Worm (Caenorhabditis elegans) whole organism, L4 larva: ENCODE data around the gene zip-12.

ENCODE experiments used
- dmd-8 ChIP-seq: fragments of 200-800 bp; sonication (Bioruptor generic); IDR thresholded peaks from 2 replicates; pipeline ENCODE4 v1.3.6; 2022; ENCODE audit warnings: missing genetic modification characterization, missing compliant biosample characterization
- fos-1 ChIP-seq: fragments of 150-350 bp; optimal IDR thresholded peaks from 2 replicates; lab custom pipeline; 2014; ENCODE audit warnings: missing biosample characterization, missing genetic modification characterization
- jun-1 ChIP-seq: fragments of 150-350 bp; optimal IDR thresholded peaks from 2 replicates; lab custom pipeline; 2014; ENCODE audit warnings: missing biosample characterization, missing genetic modification reagents, missing genetic modification characterization
- lim-7 ChIP-seq: fragments of 200-800 bp; sonication (Bioruptor generic); IDR thresholded peaks from 2 replicates; pipeline ENCODE4 v1.3.6; 2022; ENCODE audit warnings: missing genetic modification characterization, missing compliant biosample characterization
- nhr-237 ChIP-seq: sonication (generic microtip); optimal IDR thresholded peaks from 2 replicates; lab custom pipeline; 2017; ENCODE audit warnings: missing biosample characterization, missing genetic modification characterization
- nhr-25 ChIP-seq: sonication (generic microtip); optimal IDR thresholded peaks from 2 replicates; lab custom pipeline; 2017; ENCODE audit warnings: missing genetic modification characterization, mild to moderate bottlenecking, missing compliant biosample characterization, antibody characterized with exemption, moderate library complexity, borderline replicate concordance; ENCODE audit not compliant: insufficient read depth
- unc-62 ChIP-seq, 3 experiments: fragments of 150-350 bp in 1 of 3; sonication (generic microtip); optimal IDR thresholded peaks in 2 of 3; peaks in 1 of 3; 1 replicate in 1 of 3; 2 replicates in 2 of 3; lab custom pipeline; 2014 to 2017; ENCODE audit warnings: missing biosample characterization in 3 of 3, missing genetic modification characterization in 3 of 3, missing genetic modification reagents in 3 of 3, missing genotype in 1 of 3

DNA sequence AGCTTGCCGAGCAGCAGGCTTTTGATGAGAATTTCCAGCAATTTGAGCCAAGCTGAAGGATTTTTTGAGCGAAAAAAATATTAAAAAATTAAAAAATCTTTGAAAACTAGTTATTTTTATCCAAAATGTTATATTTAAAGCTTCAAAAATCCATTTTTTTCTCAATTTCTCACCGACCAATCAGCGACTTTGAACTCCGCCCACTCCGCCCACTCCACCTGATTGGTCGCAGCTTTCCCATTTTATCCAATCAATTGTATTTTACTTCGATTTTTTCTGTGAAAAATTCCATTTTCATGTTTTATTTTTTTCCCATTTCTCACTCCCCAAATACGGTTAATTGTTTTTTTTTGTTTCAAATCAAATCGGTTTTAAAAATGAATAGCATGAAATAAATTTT, 17.2 kb downstream of the zip-12 start:
- no peak for TF ChIP-seq fos-1
- no peak for TF ChIP-seq lim-7 (GFP tag; lab: Robert Waterston, UW)
- no peak for TF ChIP-seq jun-1 (tag; lab: Kevin White, UChicago)
- TF ChIP-seq dmd-8 (GFP tag; lab: Robert Waterston, UW) = no peak
- no peak for TF ChIP-seq nhr-237 (tag; lab: Kevin White, UChicago)
- TF ChIP-seq unc-62 (GFP tag; optimal IDR thresholded peaks at IDR 0.05 in 1 of 2; lab: Kevin White, UChicago) = no peak
- no peak for TF ChIP-seq unc-62 (tag; optimal IDR thresholded peaks at IDR 0.05; lab: Kevin White, UChicago)
- TF ChIP-seq nhr-25 (tag; lab: Kevin White, UChicago) = no peak
